Worm (Caenorhabditis elegans): ENCODE data around the gene dnc-2.

Gene dnc-2

DNA sequence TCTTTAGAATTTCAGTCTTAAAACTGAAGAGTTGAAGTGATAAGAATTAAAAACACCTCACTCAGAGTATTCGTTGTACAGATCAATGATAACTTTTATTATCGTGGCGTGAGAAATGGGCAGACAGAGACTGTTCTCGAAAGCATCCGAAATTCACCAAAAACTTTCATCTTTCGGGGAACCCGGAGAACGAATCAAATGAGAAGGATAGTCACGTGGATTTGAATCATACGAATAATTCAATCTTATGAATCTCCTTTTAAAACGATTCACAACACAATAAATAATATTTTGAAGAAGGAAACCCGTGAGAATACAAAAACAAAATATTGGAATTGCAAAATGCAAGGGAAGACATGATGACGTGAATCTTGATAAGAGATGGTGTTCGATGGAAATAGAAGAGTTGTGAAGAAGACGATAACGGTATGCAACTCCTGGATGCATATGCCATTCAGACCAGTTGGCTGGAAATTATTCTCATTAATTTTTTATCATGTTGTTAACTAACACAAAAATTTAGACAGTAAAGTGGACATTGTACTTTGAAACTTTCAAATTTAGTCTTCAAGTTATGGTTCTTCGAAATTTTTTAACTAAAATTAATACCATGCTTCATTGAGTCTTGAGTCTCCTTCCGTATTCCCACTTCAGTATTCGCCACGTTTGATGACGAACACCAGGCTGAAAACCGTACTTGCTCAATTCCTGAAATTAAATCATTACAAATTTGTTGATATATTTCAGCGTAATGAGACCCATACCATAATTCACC is 48.5 kb downstream of the dnc-2 start (continued):
- TF ChIP-seq C17E4.6 (GFP tag; IDR thresholded peaks at IDR 0.05) = no peak
- no peak for TF ChIP-seq tbp1 (GFP tag; optimal IDR thresholded peaks at IDR 0.05)
- no peak for TF ChIP-seq mcd-1 (GFP tag; IDR thresholded peaks at IDR 0.05)
- TF ChIP-seq ztf-25 (GFP tag; IDR thresholded peaks at IDR 0.05) = no peak
- no peak for TF ChIP-seq F39B2.1 (GFP tag; IDR thresholded peaks at IDR 0.05)
- no peak for TF ChIP-seq ceh-100 (GFP tag; IDR thresholded peaks at IDR 0.05)
- no peak for TF ChIP-seq sea-2 (GFP tag; IDR thresholded peaks at IDR 0.05)
- peak; percentile 4 for TF ChIP-seq lin-54 (GFP tag; optimal IDR thresholded peaks at IDR 0.05)
- no peak for TF ChIP-seq F23B12.7 (tag; optimal IDR thresholded peaks at IDR 0.05; ENCODE audit: insufficient read depth)
- TF ChIP-seq T07F8.4 (tag; optimal IDR thresholded peaks at IDR 0.05) = no peak
- TF ChIP-seq lin-35 (GFP tag; optimal IDR thresholded peaks at IDR 0.05) = no peak
- TF ChIP-seq lsy-27 (tag; optimal IDR thresholded peaks at IDR 0.05; ENCODE audit: borderline replicate concordance, insufficient read depth) = no peak
- peak; percentile 29 for TF ChIP-seq nhr-80 (tag; optimal IDR thresholded peaks at IDR 0.05)
- no peak for TF ChIP-seq C06A6.2 (GFP tag; conservative IDR thresholded peaks at IDR 0.05)
- TF ChIP-seq rec-8 (tag; optimal IDR thresholded peaks at IDR 0.05) = no peak
- no peak for TF ChIP-seq hmg-20 (GFP tag; IDR thresholded peaks at IDR 0.05)

DNA sequence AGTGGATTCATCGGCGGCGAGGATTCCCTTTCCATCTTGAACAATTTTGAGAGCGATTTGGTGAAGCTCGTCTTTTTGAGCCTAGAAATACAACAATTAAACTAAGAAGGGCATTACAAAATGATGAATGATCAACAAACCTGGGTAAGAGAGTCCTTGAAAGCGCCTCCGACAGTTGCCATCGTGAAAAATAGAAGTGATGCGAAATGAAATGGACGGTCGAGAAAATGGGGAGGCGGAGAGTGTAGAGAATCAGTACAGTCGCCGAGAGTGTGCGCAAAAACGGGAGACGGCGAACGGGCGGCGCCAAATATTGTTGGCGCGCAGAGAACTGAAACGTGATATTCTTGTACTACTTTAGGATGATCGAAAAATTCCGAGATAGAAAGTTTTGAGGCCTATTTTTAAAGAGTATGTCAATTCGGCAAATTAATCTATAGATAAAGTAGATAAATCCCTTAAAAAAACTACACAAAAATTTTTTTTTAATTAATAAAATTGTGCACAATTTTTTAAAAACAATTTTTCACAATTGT is 49.3 kb downstream of the dnc-2 start, which contains the start of gene aldo-2:
TSS of gene aldo-2 (minus strand) at position 486 of the 536 bp plus-strand sequence.
- TF ChIP-seq nhr-27 (tag; optimal IDR thresholded peaks at IDR 0.05) = no peak
- peak; percentile 70 for TF ChIP-seq aptf-2 (GFP tag; conservative IDR thresholded peaks at IDR 0.05)
- no peak for TF ChIP-seq F52B5.7 (tag; optimal IDR thresholded peaks at IDR 0.05)
- TF ChIP-seq attf-5 (GFP tag; optimal IDR thresholded peaks at IDR 0.05) = no peak
- no peak for TF ChIP-seq ceh-79 (tag; optimal IDR thresholded peaks at IDR 0.05)
- no peak for TF ChIP-seq lin-40 (tag; optimal IDR thresholded peaks at IDR 0.05)
- TF ChIP-seq F23B12.7 (tag; optimal IDR thresholded peaks at IDR 0.05; ENCODE audit: insufficient read depth) = no peak
- 0 out of 2 replicates have a peak, but pooled peaks have one; percentile 64 for TF ChIP-seq nfyb-1 (GFP tag; IDR thresholded peaks at IDR 0.05)
- TF ChIP-seq rpc-1 (optimal IDR thresholded peaks at IDR 0.05) = no peak
- TF ChIP-seq rpc-1 (tag; optimal IDR thresholded peaks at IDR 0.05) = no peak
- peak; percentile 89 for TF ChIP-seq hsf-1 (GFP tag; IDR thresholded peaks at IDR 0.05)
- peak; percentile 92 for TF ChIP-seq madf-3 (GFP tag; IDR thresholded peaks at IDR 0.05)
- no peak for TF ChIP-seq nfya-2 (GFP tag; IDR thresholded peaks at IDR 0.05)
- TF ChIP-seq egl-44 (GFP tag; IDR thresholded peaks at IDR 0.05) = peak; percentile 44; the same call in 1 of the 2 replicates
- TF ChIP-seq C17E4.6 (GFP tag; IDR thresholded peaks at IDR 0.05) = peak; percentile 84
- TF ChIP-seq B0019.2 (GFP tag; conservative IDR thresholded peaks at IDR 0.05) = peak; percentile 76
- TF ChIP-seq ztf-3 (GFP tag; optimal IDR thresholded peaks at IDR 0.05) = no peak
- peak; percentile 93 for TF ChIP-seq D2030.7 (GFP tag; IDR thresholded peaks at IDR 0.05)
- no peak for TF ChIP-seq hlh-12 (tag; optimal IDR thresholded peaks at IDR 0.05)
- TF ChIP-seq F10E7.11 (tag; optimal IDR thresholded peaks at IDR 0.05) = no peak
- TF ChIP-seq B0035.1 (tag; optimal IDR thresholded peaks at IDR 0.05) = no peak
- TF ChIP-seq tbx-9 (tag; optimal IDR thresholded peaks at IDR 0.05; ENCODE audit: borderline replicate concordance) = no peak
- TF ChIP-seq egl-18 (GFP tag; IDR thresholded peaks at IDR 0.05) = no peak
- TF ChIP-seq lin-35 (GFP tag; optimal IDR thresholded peaks at IDR 0.05) = peak in 1 of 3 experiments; percentile 20
- TF ChIP-seq cebp-1 (GFP tag; IDR thresholded peaks at IDR 0.05) = no peak
- peak; percentile 42 for TF ChIP-seq cebp-1 (tag; optimal IDR thresholded peaks at IDR 0.05)
- no peak for TF ChIP-seq F57A8.1 (GFP tag; optimal IDR thresholded peaks at IDR 0.05)
- no peak for TF ChIP-seq hrde-1 (tag; optimal IDR thresholded peaks at IDR 0.05; ENCODE audit: borderline replicate concordance)
- TF ChIP-seq hlh-26 (GFP tag; conservative IDR thresholded peaks at IDR 0.05) = no peak
- TF ChIP-seq F22D6.2 (tag; optimal IDR thresholded peaks at IDR 0.05) = no peak
- peak; percentile 25 for TF ChIP-seq ztf-26 (tag; optimal IDR thresholded peaks at IDR 0.05)
- TF ChIP-seq ets-4 (GFP tag; optimal IDR thresholded peaks at IDR 0.05) = no peak
- peak; percentile 15 for TF ChIP-seq F49E8.2 (tag; optimal IDR thresholded peaks at IDR 0.05; ENCODE audit: insufficient read depth)

Measured in whole organism, young adult.